Fruit fly (Drosophila melanogaster) whole organism, wandering third instar larva: ENCODE data around the gene Sfxn2.

ENCODE experiments used
- OdsH ChIP-seq: fragments of 200-800 bp; sonication (Bioruptor generic); optimal IDR thresholded peaks from 2 replicates; lab custom pipeline; 2016; ENCODE audit warnings: missing biosample characterization, mild to moderate bottlenecking, missing genetic modification characterization
- dsf ChIP-seq: sonication (Bioruptor generic); optimal IDR thresholded peaks from 2 replicates; lab custom pipeline; 2016; ENCODE audit warnings: missing biosample characterization, missing genetic modification characterization, borderline replicate concordance
- lola ChIP-seq: fragments of >200 bp; optimal IDR thresholded peaks from 2 replicates; lab custom pipeline; 2017; ENCODE audit warnings: missing biosample characterization, missing genetic modification characterization

DNA sequence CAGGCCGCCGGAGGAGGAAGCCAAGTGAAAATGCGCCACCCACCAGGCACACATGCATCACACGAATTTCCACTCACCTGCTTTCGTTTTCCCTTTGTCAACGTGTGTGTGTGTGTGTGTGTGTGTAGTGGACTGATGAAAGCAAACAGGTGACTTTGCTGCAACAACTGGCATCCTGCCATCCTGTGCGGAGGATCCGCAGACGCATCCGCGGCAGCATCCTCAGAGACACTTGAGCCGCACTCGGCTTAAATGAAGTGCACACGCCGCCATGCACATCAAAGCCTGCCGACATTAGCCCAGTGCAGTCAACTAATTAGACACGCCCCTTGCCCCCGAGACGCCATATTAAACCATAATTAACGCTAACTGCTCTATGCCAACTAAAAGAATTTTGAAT lies 4.1 kb upstream of the Sfxn2 start:
- TF ChIP-seq lola = no peak
- no peak for TF ChIP-seq OdsH
- TF ChIP-seq dsf = no peak
